Fruit fly (Drosophila melanogaster): ENCODE measurements around the gene Obp73a.

DNA sequence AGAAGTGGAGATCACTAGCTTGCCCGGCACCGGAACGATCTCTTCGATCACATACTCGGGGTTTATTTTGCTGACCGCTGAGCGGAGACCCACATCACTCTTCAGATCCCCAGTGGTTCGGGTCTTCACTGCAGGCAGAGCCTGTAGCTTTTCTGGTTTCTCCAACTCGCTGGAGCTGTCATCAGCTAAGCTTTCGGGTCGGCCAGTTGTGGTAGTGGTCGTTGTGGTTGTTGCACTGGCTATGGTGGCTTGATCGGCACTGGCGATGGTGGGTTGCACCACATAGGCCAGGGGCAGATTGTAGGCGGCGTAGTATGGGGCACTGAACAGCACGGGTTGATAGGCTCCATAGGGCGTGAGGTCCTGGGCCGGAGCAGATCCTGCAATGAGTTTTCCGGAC, 13.6 kb upstream of the Obp73a start:
- TF ChIP-seq dmrt93B (GFP tag; optimal IDR thresholded peaks at IDR 0.05) (no peak), pan (optimal IDR thresholded peaks at IDR 0.05) (no peak), CG32264 (GFP tag; optimal IDR thresholded peaks at IDR 0.05) (no peak), Jra (GFP tag; optimal IDR thresholded peaks at IDR 0.05) (no peak), usp (GFP tag; optimal IDR thresholded peaks at IDR 0.05) (no peak), CrebA (GFP tag; optimal IDR thresholded peaks at IDR 0.05; ENCODE audit: borderline replicate concordance) (no peak), lola (GFP tag; optimal IDR thresholded peaks at IDR 0.05) (no peak), Dif (GFP tag; optimal IDR thresholded peaks at IDR 0.05; ENCODE audit: partially characterized antibody) (no peak), Dfd (GFP tag; optimal IDR thresholded peaks at IDR 0.05) (no peak)
